Fruit fly (Drosophila melanogaster) whole organism, embryonic: ENCODE results near the gene Tet.

Source experiments
- Abd-B ChIP-seq: fragments of 200-800 bp; sonication (Bioruptor generic); optimal IDR thresholded peaks from 2 replicates; lab custom pipeline; 2018; ENCODE audit warnings: missing biosample characterization, mild to moderate bottlenecking, missing genetic modification characterization, moderate library complexity
- Awh ChIP-seq: fragments of 200-800 bp; sonication (Bioruptor generic); IDR thresholded peaks from 2 replicates; pipeline ENCODE4, ENCODE4 v1.3.6; 2022; ENCODE audit warnings: missing biosample characterization, missing genetic modification characterization
- BtbVII ChIP-seq: fragments of 200-800 bp; sonication (Bioruptor generic); optimal IDR thresholded peaks from 3 replicates; lab custom pipeline; 2017; ENCODE audit warnings: missing biosample characterization, mild to moderate bottlenecking, missing genetic modification characterization
- CG10209 ChIP-seq: fragments of 200-800 bp; sonication (Bioruptor generic); optimal IDR thresholded peaks from 3 replicates; lab custom pipeline; 2017; ENCODE audit warnings: missing biosample characterization, mild to moderate bottlenecking, missing genetic modification characterization, missing genetic modification reagents
- CG10654 ChIP-seq: fragments of 200-800 bp; sonication (Bioruptor generic); optimal IDR thresholded peaks from 2 replicates; lab custom pipeline; 2016; ENCODE audit warnings: missing biosample characterization, missing genetic modification characterization
- CG11504 ChIP-seq: fragments of 200-800 bp; sonication (Bioruptor generic); optimal IDR thresholded peaks from 3 replicates; lab custom pipeline; 2019; ENCODE audit warnings: missing biosample characterization, mild to moderate bottlenecking, missing genetic modification characterization, moderate library complexity
- CG12104 ChIP-seq: fragments of 200-800 bp; sonication (Bioruptor generic); optimal IDR thresholded peaks from 3 replicates; lab custom pipeline; 2016; ENCODE audit warnings: missing biosample characterization, missing genetic modification characterization
- CG12299 ChIP-seq: fragments of 200-800 bp; sonication (Bioruptor generic); optimal IDR thresholded peaks from 2 replicates; lab custom pipeline; 2018; ENCODE audit warnings: missing biosample characterization, mild to moderate bottlenecking, missing genetic modification characterization
- CG13424 ChIP-seq: fragments of 200-800 bp; sonication (Bioruptor generic); optimal IDR thresholded peaks from 2 replicates; lab custom pipeline; 2019; ENCODE audit warnings: missing biosample characterization, mild to moderate bottlenecking, missing genetic modification characterization, moderate library complexity
- CG15269 ChIP-seq: fragments of 200-800 bp; sonication (Bioruptor generic); optimal IDR thresholded peaks from 2 replicates; lab custom pipeline; 2018; ENCODE audit warnings: missing biosample characterization, mild to moderate bottlenecking, missing genetic modification characterization, moderate library complexity
- CG15514 ChIP-seq: fragments of 200-800 bp; sonication (Bioruptor generic); optimal IDR thresholded peaks from 3 replicates; lab custom pipeline; 2017; ENCODE audit warnings: missing biosample characterization, missing genetic modification characterization, mild to moderate bottlenecking, moderate library complexity, missing genetic modification reagents
- CG18011 ChIP-seq: fragments of 200-800 bp; sonication (Bioruptor generic); optimal IDR thresholded peaks from 2 replicates; lab custom pipeline; 2017; ENCODE audit warnings: missing biosample characterization, missing genetic modification characterization, mild to moderate bottlenecking, moderate library complexity, missing genotype
- CG31441 ChIP-seq: fragments of 200-800 bp; sonication (Bioruptor generic); IDR thresholded peaks from 2 replicates; pipeline ENCODE4 v1.3.6; 2022; ENCODE audit warnings: missing biosample characterization, missing genetic modification characterization
- CG3995 ChIP-seq: fragments of 200-800 bp; sonication (Bioruptor generic); optimal IDR thresholded peaks from 3 replicates; lab custom pipeline; 2016; ENCODE audit warnings: missing biosample characterization, missing genetic modification characterization
- CG42726 ChIP-seq: fragments of 200-800 bp; sonication (Bioruptor generic); IDR thresholded peaks from 2 replicates; pipeline ENCODE4 v1.3.6; 2022; ENCODE audit warnings: missing biosample characterization, missing genetic modification characterization; ENCODE audit not compliant: partially characterized antibody
- CG4328 ChIP-seq: fragments of 200-800 bp; sonication (Bioruptor generic); optimal IDR thresholded peaks from 3 replicates; lab custom pipeline; 2017; ENCODE audit warnings: missing biosample characterization, missing genetic modification reagents, missing genetic modification characterization
- CG4617 ChIP-seq: fragments of 200-800 bp; sonication (Bioruptor generic); optimal IDR thresholded peaks from 3 replicates; lab custom pipeline; 2016; ENCODE audit warnings: missing biosample characterization, missing genetic modification characterization, borderline replicate concordance
- CG4854 ChIP-seq: fragments of 200-800 bp; sonication (Bioruptor generic); optimal IDR thresholded peaks from 2 replicates; lab custom pipeline; 2016; ENCODE audit warnings: missing biosample characterization, missing genetic modification characterization, inconsistent platforms
- CG6272 ChIP-seq: fragments of 200-800 bp; sonication (Bioruptor generic); IDR thresholded peaks from 2 replicates; pipeline ENCODE4 v1.3.6; 2022; ENCODE audit warnings: missing biosample characterization, missing genetic modification characterization
- CG6689 ChIP-seq: fragments of 200-800 bp; sonication (Bioruptor generic); IDR thresholded peaks from 2 replicates; pipeline ENCODE4 v1.3.6; 2022; ENCODE audit warnings: missing biosample characterization, missing genetic modification characterization
- CG6791 ChIP-seq: fragments of 200-800 bp; sonication (Bioruptor generic); IDR thresholded peaks from 3 replicates; pipeline ENCODE4 v1.3.6; 2022; ENCODE audit warnings: missing biosample characterization, missing genetic modification characterization; ENCODE audit not compliant: partially characterized antibody
- CG8359 ChIP-seq: fragments of 200-800 bp; sonication (Bioruptor generic); optimal IDR thresholded peaks from 2 replicates; lab custom pipeline; 2017; ENCODE audit warnings: missing biosample characterization, mild to moderate bottlenecking, missing genetic modification characterization, borderline replicate concordance
- E2f1 ChIP-seq: fragments of 200-800 bp; sonication (Bioruptor generic); IDR thresholded peaks from 2 replicates; pipeline ENCODE4 v1.3.6; 2022; ENCODE audit warnings: missing biosample characterization, missing genetic modification characterization
- Fer1 ChIP-seq: fragments of 200-800 bp; sonication (Bioruptor generic); optimal IDR thresholded peaks from 2 replicates; lab custom pipeline; 2017; ENCODE audit warnings: missing biosample characterization, mild to moderate bottlenecking, missing genetic modification characterization
- HLH54F ChIP-seq: fragments of 200-800 bp; sonication (Bioruptor generic); optimal IDR thresholded peaks from 3 replicates; lab custom pipeline; 2016; ENCODE audit warnings: missing biosample characterization, missing genetic modification characterization
- HmgD ChIP-seq: fragments of 200-800 bp; sonication (Bioruptor generic); optimal IDR thresholded peaks from 3 replicates; lab custom pipeline; 2016; ENCODE audit warnings: missing biosample characterization, missing genetic modification characterization
- Hmx ChIP-seq: fragments of 200-800 bp; sonication (Bioruptor generic); optimal IDR thresholded peaks from 2 replicates; lab custom pipeline; 2016; ENCODE audit warnings: missing biosample characterization, missing genetic modification characterization
- Hr78 ChIP-seq, 2 experiments: fragments of 200-800 bp in 1 of 2; fragments of >200 bp in 1 of 2; sonication (Bioruptor generic) in 1 of 2; optimal IDR thresholded peaks; 2 replicates each; lab custom pipeline; 2017 to 2019; ENCODE audit warnings: missing biosample characterization in 2 of 2, missing genetic modification characterization in 2 of 2, mild to moderate bottlenecking in 1 of 2, moderate library complexity in 1 of 2
- Jarid2 ChIP-seq: fragments of 200-800 bp; sonication (Bioruptor generic); optimal IDR thresholded peaks from 3 replicates; lab custom pipeline; 2017; ENCODE audit warnings: mild to moderate bottlenecking, missing biosample characterization, missing genetic modification reagents, missing genetic modification characterization
- Lpt ChIP-seq: fragments of >200 bp; optimal IDR thresholded peaks from 2 replicates; lab custom pipeline; 2018; ENCODE audit warnings: missing biosample characterization, missing genetic modification characterization
- Nf-YC ChIP-seq: fragments of 200-800 bp; optimal IDR thresholded peaks from 3 replicates; lab custom pipeline; 2019; ENCODE audit warnings: missing biosample characterization, mild to moderate bottlenecking, missing genetic modification characterization, moderate library complexity
- Usf ChIP-seq: fragments of 200-800 bp; sonication (Bioruptor generic); optimal IDR thresholded peaks from 2 replicates; lab custom pipeline; 2017; ENCODE audit warnings: missing genotype, missing biosample characterization, missing genetic modification characterization
- Vsx1 ChIP-seq: fragments of 200-800 bp; sonication (Bioruptor generic); optimal IDR thresholded peaks from 2 replicates; lab custom pipeline; 2017; ENCODE audit warnings: missing biosample characterization, mild to moderate bottlenecking, missing genetic modification characterization, missing genetic modification reagents
- amos ChIP-seq: fragments of 200-800 bp; sonication (Bioruptor generic); IDR thresholded peaks from 2 replicates; pipeline ENCODE4 v1.3.6; 2022; ENCODE audit warnings: missing biosample characterization, missing genetic modification characterization; ENCODE audit not compliant: partially characterized antibody
- ara ChIP-seq: fragments of 200-800 bp; sonication (Bioruptor generic); IDR thresholded peaks from 2 replicates; pipeline ENCODE4 v1.3.6; 2022; ENCODE audit warnings: missing biosample characterization, missing genetic modification characterization
- bab2 ChIP-seq: fragments of 200-800 bp; sonication (Bioruptor generic); optimal IDR thresholded peaks from 2 replicates; lab custom pipeline; 2016; ENCODE audit warnings: missing biosample characterization, missing genetic modification characterization
- bcd ChIP-seq: fragments of 200-800 bp; sonication (Bioruptor generic); optimal IDR thresholded peaks from 2 replicates; lab custom pipeline; 2017; ENCODE audit warnings: missing biosample characterization, mild to moderate bottlenecking, missing genetic modification characterization
- caup ChIP-seq: fragments of 200-800 bp; sonication (Bioruptor generic); optimal IDR thresholded peaks from 3 replicates; lab custom pipeline; 2017; ENCODE audit warnings: missing biosample characterization, mild to moderate bottlenecking, missing genetic modification characterization, moderate library complexity; ENCODE audit not compliant: severe bottlenecking
- cwo ChIP-seq: fragments of 200-800 bp; sonication (Bioruptor generic); optimal IDR thresholded peaks from 3 replicates; lab custom pipeline; 2017; ENCODE audit warnings: missing biosample characterization, missing genetic modification characterization, mild to moderate bottlenecking, moderate library complexity, missing genetic modification reagents
- disco-r ChIP-seq: fragments of 200-800 bp; sonication (Bioruptor generic); optimal IDR thresholded peaks from 2 replicates; lab custom pipeline; 2016; ENCODE audit warnings: missing biosample characterization, missing genetic modification characterization
- dysf ChIP-seq: fragments of 200-800 bp; sonication (Bioruptor generic); IDR thresholded peaks from 3 replicates; pipeline ENCODE4 v1.3.6; 2022; ENCODE audit warnings: missing biosample characterization, missing genetic modification characterization
- gcm ChIP-seq: fragments of 200-800 bp; sonication (Bioruptor generic); optimal IDR thresholded peaks from 2 replicates; lab custom pipeline; 2019; ENCODE audit warnings: missing biosample characterization, mild to moderate bottlenecking, missing genetic modification characterization, moderate library complexity
- hth ChIP-seq: fragments of >200 bp; optimal IDR thresholded peaks from 2 replicates; lab custom pipeline; 2017; ENCODE audit warnings: inconsistent platforms
- lab ChIP-seq: fragments of 200-800 bp; sonication (Bioruptor generic); optimal IDR thresholded peaks from 3 replicates; lab custom pipeline; 2017; ENCODE audit warnings: missing biosample characterization, missing genetic modification characterization, mild to moderate bottlenecking, moderate library complexity, missing genetic modification reagents
- pum ChIP-seq: fragments of 200-800 bp; sonication (Bioruptor generic); optimal IDR thresholded peaks from 2 replicates; lab custom pipeline; 2016; ENCODE audit warnings: missing biosample characterization, missing genetic modification characterization
- ranshi ChIP-seq: fragments of 200-800 bp; sonication (Bioruptor generic); IDR thresholded peaks from 2 replicates; pipeline ENCODE4 v1.3.6; 2022; ENCODE audit warnings: missing biosample characterization, missing genetic modification characterization
- run ChIP-seq: fragments of 200-800 bp; sonication (Bioruptor generic); optimal IDR thresholded peaks from 3 replicates; lab custom pipeline; 2018; ENCODE audit warnings: missing biosample characterization, mild to moderate bottlenecking, missing genetic modification characterization
- tap ChIP-seq: fragments of 200-800 bp; optimal IDR thresholded peaks from 3 replicates; lab custom pipeline; 2019; ENCODE audit warnings: missing biosample characterization, mild to moderate bottlenecking, missing genetic modification characterization, moderate library complexity

Tet gene

DNA sequence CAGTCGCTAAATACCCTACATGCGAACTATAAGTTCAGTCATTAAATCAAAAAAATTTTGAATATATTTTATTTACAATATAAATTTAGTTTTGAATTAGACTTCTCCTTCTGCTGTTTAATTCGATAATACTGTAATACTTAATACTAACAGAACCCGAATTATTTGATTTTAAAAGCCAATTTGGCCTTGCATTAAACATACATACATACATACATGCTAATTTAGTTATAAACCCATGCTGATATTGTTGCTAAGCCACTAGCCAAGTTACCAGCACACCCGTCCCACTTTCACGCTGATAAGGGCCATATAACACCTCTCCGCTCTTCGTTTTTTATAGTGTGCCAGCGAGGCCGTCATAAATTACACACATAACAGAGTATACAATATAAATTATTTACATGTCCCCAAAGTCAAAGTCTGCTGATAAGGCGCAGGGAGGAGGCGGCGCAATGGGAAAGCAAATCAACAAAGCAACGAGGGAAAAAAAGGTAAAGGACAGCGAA lies 79.8 kb downstream of the Tet start (continued):
- TF ChIP-seq Fer1 (GFP tag; lab: Kevin White, UChicago) (peak; percentile 62), CG6791 (GFP tag; lab: Robert Waterston, UW) (no peak), CG12299 (tag; lab: Kevin White, UChicago) (peak; percentile 62), Jarid2 (peak; percentile 25), cwo (GFP tag; lab: Kevin White, UChicago) (peak; percentile 63), CG10209 (GFP tag; lab: Kevin White, UChicago) (no peak), Nf-YC (tag; lab: Kevin White, UChicago) (peak; percentile 43), E2f1 (GFP tag; lab: Robert Waterston, UW) (no peak), CG31441 (GFP tag; lab: Robert Waterston, UW) (0 out of 2 replicates have a peak, but pooled peaks have one; percentile 13), dysf (GFP tag; lab: Robert Waterston, UW) (peak; percentile 55; the same call in 1 of the 3 replicates), CG18011 (GFP tag; lab: Kevin White, UChicago) (no peak), CG4854 (no peak), bcd (peak; percentile 48), Hr78 (GFP tag; optimal IDR thresholded peaks at IDR 0.05; lab: Kevin White, UChicago) (peak in 1 of 2 experiments; percentile 11), Awh (GFP tag; lab: Robert Waterston, UW) (0 out of 2 replicates have a peak, but pooled peaks have one; percentile 34), CG11504 (peak; percentile 75), lab (GFP tag; lab: Kevin White, UChicago) (peak; percentile 75)

DNA sequence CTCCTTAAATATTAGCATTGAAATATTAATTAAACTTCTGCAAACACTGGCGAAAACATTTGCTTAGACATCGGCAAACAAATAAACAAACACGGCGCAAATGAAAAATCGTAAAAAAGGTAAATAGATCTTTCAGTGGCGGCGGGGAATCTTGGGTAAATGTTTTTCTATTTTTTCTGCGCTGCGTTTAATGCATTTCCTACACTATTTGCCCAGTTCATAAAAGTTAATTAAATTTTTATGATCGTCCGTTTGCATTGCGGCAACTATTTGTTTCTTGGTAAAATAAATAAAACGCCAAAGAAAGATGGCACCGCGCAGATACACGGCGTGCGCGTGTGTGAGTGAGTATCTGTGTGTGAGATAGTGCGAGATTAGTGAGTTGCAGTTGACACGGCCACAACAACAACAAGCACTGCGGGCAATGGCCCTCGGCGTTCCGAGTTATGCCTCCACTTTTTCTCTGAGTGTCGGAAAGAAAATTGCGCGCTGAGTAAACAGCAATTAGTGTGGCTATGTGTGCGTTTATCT lies 80.4 kb downstream of the Tet start:
- TF ChIP-seq ranshi (no peak), Abd-B (GFP tag; lab: Kevin White, UChicago) (no peak), Hmx (no peak), BtbVII (GFP tag; lab: Kevin White, UChicago) (peak; percentile 24), Lpt (no peak), HmgD (GFP tag; lab: Kevin White, UChicago) (peak; percentile 11), CG3995 (no peak), pum (GFP tag; lab: Kevin White, UChicago) (peak; percentile 15), CG10654 (GFP tag; lab: Kevin White, UChicago) (no peak), caup (no peak), CG13424 (tag; lab: Kevin White, UChicago) (peak; percentile 49), CG42726 (GFP tag; lab: Robert Waterston, UW) (no peak), bab2 (no peak), tap (tag; lab: Kevin White, UChicago) (peak; percentile 61), amos (GFP tag; lab: Robert Waterston, UW) (no peak), Usf (GFP tag; lab: Kevin White, UChicago) (no peak), CG8359 (GFP tag; lab: Kevin White, UChicago) (peak; percentile 63), CG4617 (GFP tag; lab: Kevin White, UChicago) (no peak), ara (GFP tag; lab: Robert Waterston, UW) (no peak), hth (lab: Kevin White, UChicago) (no peak), CG4328 (GFP tag; lab: Kevin White, UChicago) (peak; percentile 20), gcm (GFP tag; lab: Kevin White, UChicago) (peak; percentile 64), CG6272 (GFP tag; lab: Robert Waterston, UW) (no peak), HLH54F (GFP tag; lab: Kevin White, UChicago) (no peak), lab (GFP tag; lab: Kevin White, UChicago) (no peak), CG12104 (GFP tag; lab: Kevin White, UChicago) (peak; percentile 8), CG15514 (GFP tag; lab: Kevin White, UChicago) (no peak), CG15269 (tag; lab: Kevin White, UChicago) (no peak), run (tag; lab: Kevin White, UChicago) (peak; percentile 48), Vsx1 (GFP tag; lab: Kevin White, UChicago) (peak; percentile 56), CG6689 (GFP tag; lab: Robert Waterston, UW) (0 out of 2 replicates have a peak, but pooled peaks have one; percentile 17), disco-r (no peak)
